Fruit fly (Drosophila melanogaster): ENCODE data around the gene Sf3b5.

The Sf3b5 gene

dm6 chr3R:9053850-9054441 is 38.8 kb upstream of the Sf3b5 start (continued):
- TF ChIP-seq CG12299 (tag; optimal IDR thresholded peaks at IDR 0.05) (no peak), CG15269 (tag; optimal IDR thresholded peaks at IDR 0.05) (peak; percentile 41), CG4730 (GFP tag; IDR thresholded peaks at IDR 0.05) (no peak), phol (tag; optimal IDR thresholded peaks at IDR 0.05) (peak; percentile 61), zfh1 (GFP tag; IDR thresholded peaks at IDR 0.05) (no peak), Awh (GFP tag; IDR thresholded peaks at IDR 0.05) (no peak), CG30403 (GFP tag; optimal IDR thresholded peaks at IDR 0.05) (peak; percentile 58), hbn (GFP tag; IDR thresholded peaks at IDR 0.05; ENCODE audit: partially characterized antibody) (no peak), Camta (GFP tag; optimal IDR thresholded peaks at IDR 0.05) (no peak), CG7372 (GFP tag; IDR thresholded peaks at IDR 0.05) (no peak), tll (GFP tag; optimal IDR thresholded peaks at IDR 0.05) (no peak), CG1233 (GFP tag; optimal IDR thresholded peaks at IDR 0.05) (peak; percentile 32), Dek (tag; optimal IDR thresholded peaks at IDR 0.05) (peak; percentile 3), CG4404 (GFP tag; IDR thresholded peaks at IDR 0.05) (no peak), klu (GFP tag; IDR thresholded peaks at IDR 0.05) (no peak), CG1832 (GFP tag; optimal IDR thresholded peaks at IDR 0.05) (no peak), CG16779 (GFP tag; IDR thresholded peaks at IDR 0.05) (no peak), jumu (GFP tag; optimal IDR thresholded peaks at IDR 0.05) (peak; percentile 8), CTCF (GFP tag; optimal IDR thresholded peaks at IDR 0.05) (no peak), CG2116 (GFP tag; optimal IDR thresholded peaks at IDR 0.05) (no peak), CG9437 (GFP tag; optimal IDR thresholded peaks at IDR 0.05) (peak; percentile 58), GATAe (GFP tag; conservative IDR thresholded peaks at IDR 0.05) (no peak), Dbx (GFP tag; IDR thresholded peaks at IDR 0.05) (no peak), odd (GFP tag; optimal IDR thresholded peaks at IDR 0.05) (no peak), Atf3 (GFP tag; optimal IDR thresholded peaks at IDR 0.05) (no peak), ERR (GFP tag; optimal IDR thresholded peaks at IDR 0.05) (no peak), Sry-δ (GFP tag; optimal IDR thresholded peaks at IDR 0.05) (no peak), Hey (tag; optimal IDR thresholded peaks at IDR 0.05) (no peak), E2f1 (GFP tag; IDR thresholded peaks at IDR 0.05) (no peak), Hmr (GFP tag; optimal IDR thresholded peaks at IDR 0.05) (peak; percentile 14), Bgb (GFP tag; IDR thresholded peaks at IDR 0.05; ENCODE audit: partially characterized antibody) (no peak), Aef1 (GFP tag; IDR thresholded peaks at IDR 0.05) (no peak), dpn (GFP tag; optimal IDR thresholded peaks at IDR 0.05) (peak in 1 of 2 experiments; percentile 31), CG3281 (GFP tag; optimal IDR thresholded peaks at IDR 0.05) (peak; percentile 58), tio (GFP tag; optimal IDR thresholded peaks at IDR 0.05) (peak; percentile 40), Nf-YC (tag; optimal IDR thresholded peaks at IDR 0.05) (no peak), CG4707 (GFP tag; optimal IDR thresholded peaks at IDR 0.05) (no peak), CG7745 (tag; optimal IDR thresholded peaks at IDR 0.05) (no peak), Hr78 (GFP tag; optimal IDR thresholded peaks at IDR 0.05) (no peak), CG1647 (GFP tag; optimal IDR thresholded peaks at IDR 0.05) (no peak), CG3847 (GFP tag; IDR thresholded peaks at IDR 0.05) (no peak), sisA (GFP tag; IDR thresholded peaks at IDR 0.05) (no peak), ase (GFP tag; IDR thresholded peaks at IDR 0.05) (no peak), Taf1 (GFP tag; IDR thresholded peaks at IDR 0.05) (no peak), Chrac-16 (GFP tag; optimal IDR thresholded peaks at IDR 0.05) (peak; percentile 44), trh (GFP tag; optimal IDR thresholded peaks at IDR 0.05) (no peak), Drgx (GFP tag; IDR thresholded peaks at IDR 0.05) (no peak), insv (GFP tag; optimal IDR thresholded peaks at IDR 0.05) (no peak), HHEX (GFP tag; optimal IDR thresholded peaks at IDR 0.05) (no peak), ara (GFP tag; IDR thresholded peaks at IDR 0.05) (no peak), CG2678 (tag; optimal IDR thresholded peaks at IDR 0.05) (peak; percentile 78), CG7839 (tag; optimal IDR thresholded peaks at IDR 0.05) (peak; percentile 71)

Measured in whole organism, embryonic.